Fruit fly (Drosophila melanogaster): ENCODE data around the gene CG33080.

Gene CG33080

DNA sequence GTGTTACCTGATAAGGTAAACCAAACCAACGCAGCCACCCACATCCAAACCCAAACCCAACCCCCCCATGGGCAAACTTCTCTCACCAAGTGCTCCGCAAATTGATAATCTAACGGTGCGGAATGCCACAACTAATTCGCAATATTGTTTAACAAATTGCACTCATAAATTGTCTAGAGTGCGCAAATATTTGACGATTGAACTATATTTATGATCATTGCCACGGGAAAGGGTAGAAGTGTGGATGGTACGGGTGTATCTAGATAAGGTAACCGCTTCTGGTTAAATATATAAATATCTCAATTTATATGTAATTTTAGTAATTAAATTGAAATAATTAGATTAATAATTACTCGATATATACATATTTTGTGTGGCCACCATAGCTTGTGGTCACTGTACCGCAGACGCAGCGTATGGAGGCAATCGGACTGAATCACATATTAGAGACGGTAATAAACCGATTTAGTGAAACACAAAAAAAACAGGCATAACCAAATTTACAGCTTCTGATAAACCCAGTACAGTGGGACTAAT, 966 bp upstream of the CG33080 start (continued):
- TF ChIP-seq CG17359 (tag; optimal IDR thresholded peaks at IDR 0.05) (peak; percentile 64), CG32532 (GFP tag; IDR thresholded peaks at IDR 0.05) (peak; percentile 90), CG42726 (GFP tag; IDR thresholded peaks at IDR 0.05; ENCODE audit: partially characterized antibody) (no peak), CG7963 (GFP tag; IDR thresholded peaks at IDR 0.05; ENCODE audit: partially characterized antibody) (no peak), lola (GFP tag; optimal IDR thresholded peaks at IDR 0.05) (no peak), ac (GFP tag; optimal IDR thresholded peaks at IDR 0.05) (no peak), CG12769 (tag; optimal IDR thresholded peaks at IDR 0.05) (peak; percentile 66), CG16815 (GFP tag; optimal IDR thresholded peaks at IDR 0.05) (peak; percentile 37), CG10462 (GFP tag; optimal IDR thresholded peaks at IDR 0.05) (no peak), CG7786 (GFP tag; optimal IDR thresholded peaks at IDR 0.05) (no peak), gsb (GFP tag; IDR thresholded peaks at IDR 0.05) (peak; percentile 51; the same call in 1 of the 2 replicates), tna (GFP tag; IDR thresholded peaks at IDR 0.05; ENCODE audit: partially characterized antibody) (no peak), ssp (GFP tag; IDR thresholded peaks at IDR 0.05) (no peak), stwl (tag; optimal IDR thresholded peaks at IDR 0.05) (no peak), trem (tag; optimal IDR thresholded peaks at IDR 0.05) (no peak), mld (GFP tag; IDR thresholded peaks at IDR 0.05; ENCODE audit: partially characterized antibody) (no peak), CG4707 (GFP tag; optimal IDR thresholded peaks at IDR 0.05) (no peak), knrl (GFP tag; IDR thresholded peaks at IDR 0.05; ENCODE audit: partially characterized antibody) (no peak), cad (GFP tag; optimal IDR thresholded peaks at IDR 0.05) (no peak), Doc2 (GFP tag; IDR thresholded peaks at IDR 0.05) (no peak), CG30403 (GFP tag; optimal IDR thresholded peaks at IDR 0.05) (peak; percentile 52), odd (GFP tag; optimal IDR thresholded peaks at IDR 0.05) (peak; percentile 11), CG4730 (GFP tag; IDR thresholded peaks at IDR 0.05) (peak; percentile 57; the same call in 1 of the 2 replicates), salm (tag; optimal IDR thresholded peaks at IDR 0.05) (no peak), gro (GFP tag; optimal IDR thresholded peaks at IDR 0.05) (no peak), p53 (GFP tag; optimal IDR thresholded peaks at IDR 0.05) (no peak), D19B (GFP tag; optimal IDR thresholded peaks at IDR 0.05) (peak; percentile 50), scrt (GFP tag; optimal IDR thresholded peaks at IDR 0.05) (peak; percentile 58), CG18262 (tag; optimal IDR thresholded peaks at IDR 0.05) (peak; percentile 34), repo (GFP tag; optimal IDR thresholded peaks at IDR 0.05) (no peak), CG14965 (GFP tag; optimal IDR thresholded peaks at IDR 0.05; ENCODE audit: borderline replicate concordance) (no peak), CG4328 (GFP tag; optimal IDR thresholded peaks at IDR 0.05) (peak; percentile 28), Deaf1 (tag; optimal IDR thresholded peaks at IDR 0.05) (peak; percentile 27), CG17802 (tag; optimal IDR thresholded peaks at IDR 0.05) (no peak), Dll (GFP tag; IDR thresholded peaks at IDR 0.05; ENCODE audit: partially characterized antibody) (no peak), stc (GFP tag; IDR thresholded peaks at IDR 0.05) (0 out of 2 replicates have a peak, but pooled peaks have one; percentile 43), Aef1 (GFP tag; IDR thresholded peaks at IDR 0.05) (peak; percentile 58; the same call in 2 of the 3 replicates), Hr78 (GFP tag; optimal IDR thresholded peaks at IDR 0.05) (no peak), Fer1 (GFP tag; optimal IDR thresholded peaks at IDR 0.05) (peak; percentile 79), dysf (GFP tag; IDR thresholded peaks at IDR 0.05) (peak; percentile 82), vvl (GFP tag; IDR thresholded peaks at IDR 0.05) (peak; percentile 76), CG15514 (GFP tag; optimal IDR thresholded peaks at IDR 0.05) (peak; percentile 70), YL-1 (GFP tag; optimal IDR thresholded peaks at IDR 0.05) (no peak), Ptx1 (GFP tag; IDR thresholded peaks at IDR 0.05) (peak; percentile 67), gfzf (GFP tag; optimal IDR thresholded peaks at IDR 0.05) (no peak), row (GFP tag; IDR thresholded peaks at IDR 0.05) (peak; percentile 83), az2 (GFP tag; optimal IDR thresholded peaks at IDR 0.05) (peak; percentile 15), sug (tag; optimal IDR thresholded peaks at IDR 0.05) (peak; percentile 92), phol (tag; optimal IDR thresholded peaks at IDR 0.05) (peak; percentile 10)

Data from whole organism, embryonic.